Worm (Caenorhabditis elegans) whole organism, midembryonic: ENCODE data around the gene M70.5.

Experiments
- flt-1 ChIP-seq: fragments of 200-800 bp; sonication (Bioruptor generic); IDR thresholded peaks from 2 replicates; pipeline ENCODE4 v1.3.6; 2022; ENCODE audit warnings: missing genetic modification characterization, missing compliant biosample characterization
- ztf-23 ChIP-seq: fragments of 200-800 bp; sonication (Bioruptor generic); IDR thresholded peaks from 2 replicates; pipeline ENCODE4 v1.3.6; 2022; ENCODE audit warnings: missing genetic modification reagents, missing genetic modification characterization, missing compliant biosample characterization

DNA sequence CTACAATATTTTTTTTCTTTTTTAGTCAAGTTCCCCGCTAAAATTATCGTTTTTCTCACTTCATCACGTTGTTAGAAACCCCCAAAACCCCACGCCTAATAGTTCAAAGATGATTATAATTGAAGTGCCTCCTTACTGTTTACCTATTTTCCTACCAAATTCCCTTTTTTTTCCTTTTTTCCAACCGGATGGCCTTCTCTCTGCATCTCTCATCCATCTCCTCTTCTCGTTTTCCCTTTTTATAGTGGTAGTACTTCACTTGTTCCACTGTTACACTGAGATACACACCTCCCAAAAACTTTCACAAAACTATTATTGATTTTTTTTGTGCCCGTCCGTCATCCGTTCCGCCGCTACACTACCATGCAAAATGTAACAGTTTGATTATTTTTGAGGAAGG lies 47.6 kb upstream of the M70.5 start, which contains the start of gene nsy-4:
- TF ChIP-seq ztf-23 (GFP tag; lab: Robert Waterston, UW) (no peak), flt-1 (GFP tag; lab: Robert Waterston, UW) (no peak)
